Fruit fly (Drosophila melanogaster): Measurements from ENCODE around the gene Alp11.

Gene Alp11

dm6 chrX:15582853-15583252, 4.7 kb upstream of the Alp11 start, which contains the start of the genes CG9215 and CG8097 (continued):
- TF ChIP-seq CG10979 (tag; optimal IDR thresholded peaks at IDR 0.05) = peak; percentile 32
- no peak for TF ChIP-seq CG17912 (GFP tag; optimal IDR thresholded peaks at IDR 0.05)
- no peak for TF ChIP-seq danr (GFP tag; IDR thresholded peaks at IDR 0.05)
- peak; percentile 54 for TF ChIP-seq Dp (GFP tag; optimal IDR thresholded peaks at IDR 0.05)
- peak; percentile 36 for TF ChIP-seq fu2 (GFP tag; optimal IDR thresholded peaks at IDR 0.05)
- TF ChIP-seq ab (GFP tag; optimal IDR thresholded peaks at IDR 0.05) = no peak
- TF ChIP-seq Atf3 (GFP tag; optimal IDR thresholded peaks at IDR 0.05) = no peak
- TF ChIP-seq CG4730 (GFP tag; IDR thresholded peaks at IDR 0.05) = no peak
- no peak for TF ChIP-seq scrt (GFP tag; optimal IDR thresholded peaks at IDR 0.05)
- no peak for TF ChIP-seq CG14965 (GFP tag; optimal IDR thresholded peaks at IDR 0.05; ENCODE audit: borderline replicate concordance)
- peak; percentile 59 for TF ChIP-seq pzg (GFP tag; optimal IDR thresholded peaks at IDR 0.05)
- no peak for TF ChIP-seq Dfd (GFP tag; optimal IDR thresholded peaks at IDR 0.05)
- TF ChIP-seq crc (GFP tag; optimal IDR thresholded peaks at IDR 0.05) = no peak
- peak; percentile 48 for TF ChIP-seq CG12391 (tag; optimal IDR thresholded peaks at IDR 0.05)
- no peak for TF ChIP-seq CG18619 (GFP tag; optimal IDR thresholded peaks at IDR 0.05)
- TF ChIP-seq CG15269 (tag; optimal IDR thresholded peaks at IDR 0.05) = no peak
- TF ChIP-seq sna (GFP tag; IDR thresholded peaks at IDR 0.05; ENCODE audit: partially characterized antibody) = peak; percentile 96
- peak; percentile 63 for TF ChIP-seq CoRest (tag; optimal IDR thresholded peaks at IDR 0.05)
- TF ChIP-seq CG7271 (tag; optimal IDR thresholded peaks at IDR 0.05) = no peak
- peak; percentile 36 for TF ChIP-seq slou (GFP tag; optimal IDR thresholded peaks at IDR 0.05)
- TF ChIP-seq CG10274 (GFP tag; optimal IDR thresholded peaks at IDR 0.05) = no peak
- no peak for TF ChIP-seq twi (tag; optimal IDR thresholded peaks at IDR 0.05)
- no peak for TF ChIP-seq ftz-f1 (GFP tag; optimal IDR thresholded peaks at IDR 0.05)
- no peak for TF ChIP-seq onecut (GFP tag; IDR thresholded peaks at IDR 0.05)
- TF ChIP-seq hbn (GFP tag; IDR thresholded peaks at IDR 0.05; ENCODE audit: partially characterized antibody) = peak; percentile 97
- TF ChIP-seq CG5953 (GFP tag; IDR thresholded peaks at IDR 0.05) = no peak
- TF ChIP-seq hth (optimal IDR thresholded peaks at IDR 0.05) = no peak
- TF ChIP-seq peb (GFP tag; IDR thresholded peaks at IDR 0.05) = no peak
- TF ChIP-seq CG2712 (tag; optimal IDR thresholded peaks at IDR 0.05) = peak; percentile 58
- TF ChIP-seq CG2875 (GFP tag; optimal IDR thresholded peaks at IDR 0.05) = no peak
- TF ChIP-seq lola (GFP tag; optimal IDR thresholded peaks at IDR 0.05) = peak in 1 of 3 experiments; percentile 34
- TF ChIP-seq h (optimal IDR thresholded peaks at IDR 0.05) = no peak
- TF ChIP-seq HLH3B (GFP tag; IDR thresholded peaks at IDR 0.05) = no peak
- TF ChIP-seq kni (GFP tag; optimal IDR thresholded peaks at IDR 0.05) = no peak
- TF ChIP-seq tna (GFP tag; IDR thresholded peaks at IDR 0.05; ENCODE audit: partially characterized antibody) = peak; percentile 82
- TF ChIP-seq kah (GFP tag; optimal IDR thresholded peaks at IDR 0.05) = no peak
- no peak for TF ChIP-seq jigr1 (GFP tag; IDR thresholded peaks at IDR 0.05)
- peak; percentile 65 for TF ChIP-seq lilli (GFP tag; optimal IDR thresholded peaks at IDR 0.05)
- TF ChIP-seq ap (GFP tag; IDR thresholded peaks at IDR 0.05) = no peak
- no peak for TF ChIP-seq sc (optimal IDR thresholded peaks at IDR 0.05)
- no peak for TF ChIP-seq sc (GFP tag; optimal IDR thresholded peaks at IDR 0.05)
- TF ChIP-seq Oli (tag; optimal IDR thresholded peaks at IDR 0.05) = no peak
- TF ChIP-seq CG30403 (GFP tag; optimal IDR thresholded peaks at IDR 0.05) = peak; percentile 54
- TF ChIP-seq ci (GFP tag; IDR thresholded peaks at IDR 0.05) = no peak
- TF ChIP-seq hkb (optimal IDR thresholded peaks at IDR 0.05) = no peak
- no peak for TF ChIP-seq hkb (GFP tag; IDR thresholded peaks at IDR 0.05)
- peak; percentile 48 for TF ChIP-seq CHES-1-like (GFP tag; optimal IDR thresholded peaks at IDR 0.05)
- TF ChIP-seq wdn (GFP tag; IDR thresholded peaks at IDR 0.05) = no peak
- peak; percentile 61 for TF ChIP-seq MBD-R2 (GFP tag; IDR thresholded peaks at IDR 0.05)
- TF ChIP-seq CG30020 (tag; optimal IDR thresholded peaks at IDR 0.05) = peak; percentile 53
- no peak for TF ChIP-seq CG7987 (GFP tag; optimal IDR thresholded peaks at IDR 0.05)
- TF ChIP-seq trh (GFP tag; optimal IDR thresholded peaks at IDR 0.05) = no peak
- TF ChIP-seq Antp (GFP tag; optimal IDR thresholded peaks at IDR 0.05) = peak; percentile 5

All from whole organism, embryonic.